Worm (Caenorhabditis elegans) whole organism, mixed stage, embryonic: Measurements from ENCODE around the gene R10E8.6.
"Not testable (repeated sequence)": the region's sequence is repeated elsewhere in the genome, so short reads cannot be mapped to it uniquely, and the experiment has no call there.

Experiments
- ceh-43 ChIP-seq: fragments of 200-800 bp; sonication (Bioruptor generic); optimal IDR thresholded peaks from 2 replicates; lab custom pipeline; 2018; ENCODE audit warnings: mild to moderate bottlenecking, missing genetic modification characterization, moderate library complexity, missing compliant biosample characterization
- ham-2 ChIP-seq: fragments of 200-800 bp; sonication (Bioruptor generic); optimal IDR thresholded peaks from 2 replicates; lab custom pipeline; 2018; ENCODE audit warnings: mild to moderate bottlenecking, missing genetic modification characterization, missing compliant biosample characterization
- unc-62 ChIP-seq: fragments of 150-350 bp; optimal IDR thresholded peaks from 2 replicates; lab custom pipeline; 2014; ENCODE audit warnings: missing biosample characterization, missing genetic modification reagents, missing genetic modification characterization

DNA sequence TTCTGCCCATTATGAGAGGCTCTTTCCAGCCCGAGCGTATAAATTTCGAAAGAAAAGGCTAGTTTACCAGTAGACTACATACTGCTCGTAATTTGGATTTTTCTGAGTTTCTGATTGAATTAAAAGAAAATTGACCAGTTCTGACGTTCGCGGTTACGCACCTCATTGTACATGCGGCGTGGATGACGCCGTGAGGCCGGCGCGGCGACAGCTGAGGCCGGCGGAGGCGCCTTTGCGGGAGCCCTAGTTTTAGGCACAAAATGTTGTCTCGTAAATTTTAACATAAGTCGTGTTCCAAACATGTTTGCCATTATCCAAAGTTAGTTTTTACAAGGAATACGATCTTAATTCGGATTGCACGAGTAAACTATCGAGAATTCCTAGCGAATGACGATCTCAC is 49.4 kb downstream of the R10E8.6 start, which contains the start of gene F16H6.9:
- not testable (repeated sequence) for TF ChIP-seq ceh-43 (GFP tag; lab: Kevin White, UChicago); ham-2 (GFP tag; lab: Kevin White, UChicago); unc-62
